Worm (Caenorhabditis elegans) whole organism, L4 larva: Measurements from ENCODE around the gene snf-9.

Source experiments
- ces-1 ChIP-seq: fragments of 150-350 bp; sonication (generic microtip); optimal IDR thresholded peaks from 4 replicates; lab custom pipeline; 2014; ENCODE audit warnings: missing biosample characterization, missing genetic modification reagents, missing genetic modification characterization
- nhr-25 ChIP-seq: sonication (generic microtip); optimal IDR thresholded peaks from 2 replicates; lab custom pipeline; 2017; ENCODE audit warnings: missing genetic modification characterization, mild to moderate bottlenecking, missing compliant biosample characterization, antibody characterized with exemption, moderate library complexity, borderline replicate concordance; ENCODE audit not compliant: insufficient read depth
- unc-62 ChIP-seq, 3 experiments: fragments of 150-350 bp in 1 of 3; sonication (generic microtip); optimal IDR thresholded peaks in 2 of 3; peaks in 1 of 3; 1 replicate in 1 of 3; 2 replicates in 2 of 3; lab custom pipeline; 2014 to 2017; ENCODE audit warnings: missing biosample characterization in 3 of 3, missing genetic modification characterization in 3 of 3, missing genetic modification reagents in 3 of 3, missing genotype in 1 of 3

DNA sequence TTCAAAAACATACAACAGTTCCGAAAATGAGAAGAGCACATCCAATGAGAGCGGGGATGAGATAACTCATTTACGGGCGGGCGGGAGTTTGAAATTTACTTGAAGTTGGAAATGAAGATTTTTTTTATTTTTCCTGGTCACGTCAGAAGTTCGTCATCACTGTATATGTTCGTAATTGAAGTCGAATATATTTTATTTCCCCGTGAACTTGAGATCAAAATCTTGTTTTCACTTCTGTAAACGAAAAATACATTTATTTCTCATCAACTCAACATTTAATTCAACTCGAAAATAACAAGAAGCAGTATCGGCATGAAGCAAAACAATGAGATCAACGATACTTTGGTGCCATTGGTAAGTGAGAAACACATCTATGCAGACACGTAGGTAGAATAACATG lies 4.5 kb downstream of the snf-9 start, which contains the start of gene C49C3.20:
- no peak for TF ChIP-seq nhr-25 (tag; lab: Kevin White, UChicago)
- TF ChIP-seq ces-1 = no peak
- TF ChIP-seq unc-62 (GFP tag; optimal IDR thresholded peaks at IDR 0.05 in 1 of 2; lab: Kevin White, UChicago) = no peak
- TF ChIP-seq unc-62 (tag; optimal IDR thresholded peaks at IDR 0.05; lab: Kevin White, UChicago) = no peak
